Fruit fly (Drosophila melanogaster) S2 (cell line): Measurements from ENCODE around the gene CG45084.

Source experiments
- CG8478 ChIP-seq: fragments of >200 bp; optimal IDR thresholded peaks from 2 replicates; lab custom pipeline; 2018
- CTCF ChIP-seq, 2 experiments: fragments of >200 bp; optimal IDR thresholded peaks; 2 replicates each; lab custom pipeline; 2018

Gene CG45084

DNA sequence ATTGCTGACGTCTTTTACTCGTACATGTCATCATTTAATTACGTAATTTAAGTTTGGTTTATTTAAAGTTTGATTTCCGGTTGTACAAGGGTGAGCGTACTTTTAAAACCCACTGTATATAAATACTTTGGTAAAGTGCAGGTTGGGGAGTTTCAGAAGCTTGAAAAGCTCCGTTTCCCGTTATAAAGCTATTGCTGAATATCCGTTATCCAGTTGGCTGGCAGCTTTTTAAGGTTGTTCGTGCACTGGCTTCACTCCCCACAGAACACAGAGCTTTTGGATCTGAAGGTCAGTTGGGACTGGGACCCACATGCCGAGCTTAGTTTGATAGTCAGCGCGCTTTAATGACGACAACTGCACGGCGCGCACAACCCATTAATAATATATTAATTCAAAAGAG lies at the start of gene CG45084, which contains the start of gene BicC:
Gene CG45084 (plus strand): TSS at position 321 of the 400 bp plus-strand sequence.
Gene BicC (plus strand): TSS at position 321 of the 400 bp plus-strand sequence.
- no peak for TF ChIP-seq CTCF (optimal IDR thresholded peaks at IDR 0.05; lab: Kevin White, UChicago)
- no peak for TF ChIP-seq CG8478

- TF ChIP-seq CG8478 = no peak
- TF ChIP-seq CTCF (optimal IDR thresholded peaks at IDR 0.05; lab: Kevin White, UChicago) = no peak
Observed at dm6 chr2L:16000199-16000598, 41.6 kb upstream of the CG45084 start, which contains the start of gene beat-Ic. Gene beat-Ic (plus strand): TSS chr2L:16000291.

DNA sequence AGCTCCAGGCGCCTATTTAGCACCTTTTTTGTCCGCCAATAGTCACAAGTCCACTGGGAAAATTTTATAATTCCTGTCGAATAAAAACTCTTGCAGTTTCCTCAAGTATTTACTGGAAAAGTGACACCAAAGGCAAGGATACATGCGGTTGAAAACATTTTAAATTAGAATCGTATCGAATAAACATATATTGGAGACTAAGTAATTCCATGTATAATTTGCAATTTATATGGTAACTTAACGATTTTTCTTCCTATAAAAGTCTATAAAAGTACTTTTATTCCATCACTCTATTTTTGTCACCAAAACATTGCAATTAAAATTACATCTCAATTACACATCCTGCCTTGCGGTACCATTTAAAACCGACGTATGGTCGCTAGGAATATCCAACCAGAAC lies 38.3 kb upstream of the CG45084 start, which contains the start of gene CG34167:
Gene CG34167 (minus strand): TSS at position 101 of the 400 bp plus-strand sequence.
- TF ChIP-seq CG8478 (no peak), CTCF (optimal IDR thresholded peaks at IDR 0.05; lab: Kevin White, UChicago) (no peak)

- TF ChIP-seq CTCF (optimal IDR thresholded peaks at IDR 0.05; lab: Kevin White, UChicago) = no peak
- no peak for TF ChIP-seq CG8478
Observed at dm6 chr2L:16004025-16004424, 37.8 kb upstream of the CG45084 start, which contains the start of the genes CG13245 and CG43816. Gene CG13245 (plus strand): TSS chr2L:16004325. Gene CG43816 (plus strand): TSS chr2L:16004325.

DNA sequence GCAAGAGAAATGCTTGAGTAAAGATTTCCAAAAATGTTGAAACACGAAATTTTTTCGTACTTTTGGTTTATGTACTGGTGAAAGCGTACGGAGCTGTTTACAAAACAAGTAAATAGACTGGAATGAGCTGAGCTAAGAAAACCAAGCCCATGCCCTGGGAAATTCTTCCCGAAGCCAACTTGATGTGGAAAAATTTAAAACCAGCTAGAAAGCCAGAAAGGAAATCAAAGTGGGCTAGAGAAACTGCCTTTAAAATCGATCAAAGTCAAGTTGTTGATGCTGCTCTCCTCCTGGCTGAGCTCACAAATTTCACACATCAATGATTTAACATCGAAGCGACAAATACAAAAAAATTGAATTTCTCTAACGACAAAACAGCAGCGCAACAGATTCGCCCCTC lies 35.7 kb upstream of the CG45084 start, which contains the start of gene CG31820:
Gene CG31820 (minus strand): TSS at position 101 of the 400 bp plus-strand sequence.
- TF ChIP-seq CTCF (optimal IDR thresholded peaks at IDR 0.05; lab: Kevin White, UChicago) (no peak), CG8478 (no peak)

- peak; percentile 17 to 59 for TF ChIP-seq CTCF (optimal IDR thresholded peaks at IDR 0.05; lab: Kevin White, UChicago)
- no peak for TF ChIP-seq CG8478
Observed at dm6 chr2L:16026693-16027092, 15.2 kb upstream of the CG45084 start.

DNA sequence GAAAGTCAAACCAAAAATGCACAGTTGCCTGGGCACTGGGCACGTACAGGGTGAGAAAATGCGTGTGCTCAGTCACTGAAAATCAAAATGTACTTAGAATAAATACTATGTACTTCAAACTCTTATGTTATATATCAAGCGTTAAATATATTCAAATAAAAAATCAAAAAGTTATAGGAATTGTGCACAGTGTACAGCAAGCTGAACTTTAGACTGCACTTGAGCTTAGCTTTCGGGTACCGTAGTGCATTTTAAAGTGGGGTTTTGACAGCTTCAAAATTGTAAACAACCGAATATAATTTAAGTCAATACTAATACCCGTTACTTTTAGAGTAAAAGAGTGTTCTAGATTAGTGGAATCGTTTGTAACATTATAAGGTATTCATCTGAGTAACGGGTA lies 1.6 kb upstream of the CG45084 start:
- TF ChIP-seq CG8478 (no peak), CTCF (optimal IDR thresholded peaks at IDR 0.05; lab: Kevin White, UChicago) (no peak)

- no peak for TF ChIP-seq CG8478
Observed at dm6 chr2L:16042385-16043071, 681 bp downstream of the CG45084 start.

- TF ChIP-seq CTCF (optimal IDR thresholded peaks at IDR 0.05; lab: Kevin White, UChicago) (peak in 1 of 2 experiments; percentile 46), CG8478 (no peak)
Observed at dm6 chr2L:16049647-16050046, 7.8 kb downstream of the CG45084 start, which contains the start of gene beat-Ia. Gene beat-Ia (plus strand): TSS chr2L:16049965.

DNA sequence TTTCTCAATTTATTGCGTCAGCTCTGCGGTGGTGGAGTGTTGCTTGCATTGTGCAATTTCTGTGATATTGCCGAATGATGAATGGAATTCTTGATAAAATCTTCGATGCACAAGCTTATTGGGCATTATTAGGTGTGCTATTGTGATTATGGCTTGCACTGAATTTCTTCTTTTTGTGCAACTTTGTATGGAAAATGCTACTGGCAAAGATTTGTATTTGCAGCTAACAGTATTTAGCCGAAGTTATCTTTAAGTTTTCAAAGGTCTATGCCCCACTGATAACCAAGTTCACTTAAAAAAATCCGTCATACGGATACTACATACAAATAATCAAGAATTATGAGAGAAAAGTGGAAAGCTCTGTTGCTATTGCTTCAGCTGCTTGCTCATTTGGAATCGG lies 52.9 kb downstream of the CG45084 start, which contains the start of gene CG4891:
Gene CG4891 (plus strand): TSS at position 301 of the 400 bp plus-strand sequence.
- TF ChIP-seq CTCF (optimal IDR thresholded peaks at IDR 0.05; lab: Kevin White, UChicago) (no peak), CG8478 (no peak)
